Fruit fly (Drosophila melanogaster) whole organism, embryonic: Measurements from ENCODE around the gene CG32280.
A peak's percentile ranks its signal among the peaks of the same experiment; 100 is the strongest.

Source experiments
- CG10209 ChIP-seq: fragments of 200-800 bp; sonication (Bioruptor generic); optimal IDR thresholded peaks from 3 replicates; lab custom pipeline; 2017; ENCODE audit warnings: missing biosample characterization, mild to moderate bottlenecking, missing genetic modification characterization, missing genetic modification reagents
- CG10267 ChIP-seq: fragments of 200-800 bp; sonication (Bioruptor generic); optimal IDR thresholded peaks from 2 replicates; lab custom pipeline; 2018; ENCODE audit warnings: missing biosample characterization, mild to moderate bottlenecking, missing genetic modification characterization, moderate library complexity
- CG10654 ChIP-seq: fragments of 200-800 bp; sonication (Bioruptor generic); optimal IDR thresholded peaks from 2 replicates; lab custom pipeline; 2016; ENCODE audit warnings: missing biosample characterization, missing genetic modification characterization
- CG11696 ChIP-seq: fragments of 200-800 bp; sonication (Bioruptor generic); IDR thresholded peaks from 2 replicates; pipeline ENCODE4 v1.3.6; 2022; ENCODE audit warnings: missing biosample characterization, missing genetic modification characterization
- CG12104 ChIP-seq: fragments of 200-800 bp; sonication (Bioruptor generic); optimal IDR thresholded peaks from 3 replicates; lab custom pipeline; 2016; ENCODE audit warnings: missing biosample characterization, missing genetic modification characterization
- CG12219 ChIP-seq: fragments of 200-800 bp; sonication (Bioruptor generic); optimal IDR thresholded peaks from 3 replicates; lab custom pipeline; 2018; ENCODE audit warnings: missing biosample characterization, mild to moderate bottlenecking, missing genetic modification characterization
- CG15073 ChIP-seq: fragments of 200-800 bp; sonication (Bioruptor generic); optimal IDR thresholded peaks from 2 replicates; lab custom pipeline; 2016; ENCODE audit warnings: missing biosample characterization, missing genetic modification characterization
- CG16779 ChIP-seq: fragments of 200-800 bp; sonication (Bioruptor generic); IDR thresholded peaks from 2 replicates; pipeline ENCODE4 v1.3.6; 2022; ENCODE audit warnings: missing biosample characterization, missing genetic modification characterization
- CG17802 ChIP-seq: fragments of 200-800 bp; sonication (Bioruptor generic); optimal IDR thresholded peaks from 2 replicates; lab custom pipeline; 2018; ENCODE audit warnings: missing biosample characterization, mild to moderate bottlenecking, missing genetic modification characterization, moderate library complexity
- CG1832 ChIP-seq: fragments of 200-800 bp; sonication (Bioruptor generic); optimal IDR thresholded peaks from 2 replicates; lab custom pipeline; 2017; ENCODE audit warnings: missing biosample characterization, mild to moderate bottlenecking, missing genetic modification characterization, inconsistent platforms
- CG2889 ChIP-seq: fragments of 200-800 bp; sonication (Bioruptor generic); IDR thresholded peaks from 3 replicates; pipeline ENCODE4 v1.3.6; 2022; ENCODE audit warnings: missing biosample characterization, missing genetic modification characterization
- CG31365 ChIP-seq: fragments of 200-800 bp; sonication (Bioruptor generic); optimal IDR thresholded peaks from 2 replicates; lab custom pipeline; 2018; ENCODE audit warnings: missing biosample characterization, mild to moderate bottlenecking, missing genetic modification characterization
- CG32532 ChIP-seq: fragments of 200-800 bp; sonication (Bioruptor generic); IDR thresholded peaks from 2 replicates; pipeline ENCODE4 v1.3.6; 2022; ENCODE audit warnings: missing biosample characterization, missing genetic modification characterization
- CG3281 ChIP-seq: fragments of 200-800 bp; sonication (Bioruptor generic); optimal IDR thresholded peaks from 3 replicates; lab custom pipeline; 2017; ENCODE audit warnings: missing biosample characterization, mild to moderate bottlenecking, missing genetic modification characterization
- CG4282 ChIP-seq: fragments of 200-800 bp; sonication (Bioruptor generic); optimal IDR thresholded peaks from 2 replicates; lab custom pipeline; 2016; ENCODE audit warnings: missing biosample characterization, missing genetic modification characterization
- CG6689 ChIP-seq: fragments of 200-800 bp; sonication (Bioruptor generic); IDR thresholded peaks from 2 replicates; pipeline ENCODE4 v1.3.6; 2022; ENCODE audit warnings: missing biosample characterization, missing genetic modification characterization
- CG9215 ChIP-seq: fragments of 200-800 bp; sonication (Bioruptor generic); IDR thresholded peaks from 2 replicates; pipeline ENCODE4 v1.3.6; 2022; ENCODE audit warnings: missing biosample characterization, missing genetic modification characterization
- CG9817 ChIP-seq: fragments of 200-800 bp; sonication (Bioruptor generic); optimal IDR thresholded peaks from 2 replicates; lab custom pipeline; 2018; ENCODE audit warnings: missing biosample characterization, mild to moderate bottlenecking, missing genetic modification characterization, moderate library complexity
- CTCF ChIP-seq: fragments of 200-800 bp; sonication (Bioruptor generic); optimal IDR thresholded peaks from 2 replicates; lab custom pipeline; 2017; ENCODE audit warnings: missing biosample characterization, mild to moderate bottlenecking, missing genetic modification characterization, moderate library complexity
- CkIIα-i1 ChIP-seq: fragments of 200-800 bp; sonication (Bioruptor generic); IDR thresholded peaks from 2 replicates; pipeline ENCODE4 v1.3.6; 2022; ENCODE audit warnings: missing biosample characterization, missing genetic modification characterization
- Ets97D ChIP-seq: fragments of 200-800 bp; sonication (Bioruptor generic); optimal IDR thresholded peaks from 3 replicates; lab custom pipeline; 2016; ENCODE audit warnings: missing biosample characterization, missing genetic modification characterization
- Fer1 ChIP-seq: fragments of 200-800 bp; sonication (Bioruptor generic); optimal IDR thresholded peaks from 2 replicates; lab custom pipeline; 2017; ENCODE audit warnings: missing biosample characterization, mild to moderate bottlenecking, missing genetic modification characterization
- Gug ChIP-seq: fragments of 200-800 bp; sonication (Bioruptor generic); IDR thresholded peaks from 4 replicates; pipeline ENCODE4 v1.3.6; 2022; ENCODE audit warnings: missing biosample characterization, missing genetic modification characterization
- Jarid2 ChIP-seq: fragments of 200-800 bp; sonication (Bioruptor generic); optimal IDR thresholded peaks from 3 replicates; lab custom pipeline; 2017; ENCODE audit warnings: mild to moderate bottlenecking, missing biosample characterization, missing genetic modification reagents, missing genetic modification characterization
- MESR4 ChIP-seq: fragments of 200-800 bp; sonication (Bioruptor generic); optimal IDR thresholded peaks from 2 replicates; lab custom pipeline; 2018; ENCODE audit warnings: missing biosample characterization, mild to moderate bottlenecking, missing genetic modification characterization, moderate library complexity
- Mad ChIP-seq: fragments of 200-800 bp; sonication (Bioruptor generic); optimal IDR thresholded peaks from 2 replicates; lab custom pipeline; 2016; ENCODE audit warnings: missing biosample characterization, missing genetic modification characterization
- Max ChIP-seq: fragments of 200-800 bp; sonication (Bioruptor generic); optimal IDR thresholded peaks from 2 replicates; lab custom pipeline; 2016; ENCODE audit warnings: missing biosample characterization, mild to moderate bottlenecking, missing genetic modification characterization
- Meics ChIP-seq: fragments of 200-800 bp; sonication (Bioruptor generic); optimal IDR thresholded peaks from 2 replicates; lab custom pipeline; 2017; ENCODE audit warnings: missing biosample characterization, mild to moderate bottlenecking, missing genetic modification characterization
- NC2α ChIP-seq: fragments of 200-800 bp; sonication (Bioruptor generic); optimal IDR thresholded peaks from 2 replicates; lab custom pipeline; 2016; ENCODE audit warnings: missing biosample characterization, missing genetic modification characterization
- Opbp ChIP-seq: fragments of 200-800 bp; sonication (Bioruptor generic); IDR thresholded peaks from 3 replicates; pipeline ENCODE4 v1.3.6; 2022; ENCODE audit warnings: missing biosample characterization, missing genetic modification characterization; ENCODE audit not compliant: partially characterized antibody
- Six4 ChIP-seq: fragments of 200-800 bp; sonication (Bioruptor generic); optimal IDR thresholded peaks from 2 replicates; lab custom pipeline; 2016; ENCODE audit warnings: missing biosample characterization, missing genetic modification characterization
- Ssrp ChIP-seq: fragments of 200-800 bp; sonication (Bioruptor generic); optimal IDR thresholded peaks from 2 replicates; lab custom pipeline; 2018; ENCODE audit warnings: missing biosample characterization, mild to moderate bottlenecking, missing genetic modification characterization, moderate library complexity
- ap ChIP-seq: fragments of 200-800 bp; sonication (Bioruptor generic); IDR thresholded peaks from 2 replicates; pipeline ENCODE4 v1.3.6; 2022; ENCODE audit warnings: missing biosample characterization, missing genetic modification characterization
- ato ChIP-seq: fragments of 200-800 bp; sonication (Bioruptor generic); IDR thresholded peaks from 2 replicates; pipeline ENCODE4 v1.3.6; 2022; ENCODE audit warnings: missing biosample characterization, missing genetic modification characterization; ENCODE audit not compliant: partially characterized antibody
- bbx ChIP-seq: fragments of 200-800 bp; sonication (Bioruptor generic); IDR thresholded peaks from 2 replicates; pipeline ENCODE4 v1.3.6; 2022; ENCODE audit warnings: missing biosample characterization, missing genetic modification characterization; ENCODE audit not compliant: partially characterized antibody
- bigmax ChIP-seq: fragments of 200-800 bp; sonication (Bioruptor generic); optimal IDR thresholded peaks from 2 replicates; lab custom pipeline; 2018; ENCODE audit warnings: missing biosample characterization, mild to moderate bottlenecking, missing genetic modification characterization
- bsh ChIP-seq, 2 experiments: fragments of 200-800 bp; sonication (Bioruptor generic); optimal IDR thresholded peaks; 2 replicates each; lab custom pipeline; 2017 to 2018; ENCODE audit warnings: mild to moderate bottlenecking in 2 of 2, missing biosample characterization in 2 of 2, missing genetic modification characterization in 2 of 2, moderate library complexity in 1 of 2
- dati ChIP-seq: fragments of 200-800 bp; sonication (Bioruptor generic); IDR thresholded peaks from 2 replicates; pipeline ENCODE4 v1.3.6; 2022; ENCODE audit warnings: missing biosample characterization, missing genetic modification characterization
- esg ChIP-seq: fragments of 200-800 bp; sonication (Bioruptor generic); conservative IDR thresholded peaks from 2 replicates; pipeline ENCODE4 v1.3.6; 2022; ENCODE audit warnings: missing biosample characterization, missing genetic modification characterization
- gsb-n ChIP-seq: fragments of 200-800 bp; sonication (Bioruptor generic); optimal IDR thresholded peaks from 3 replicates; lab custom pipeline; 2018; ENCODE audit warnings: missing biosample characterization, mild to moderate bottlenecking, missing genetic modification characterization
- luna ChIP-seq: fragments of 200-800 bp; sonication (Bioruptor generic); optimal IDR thresholded peaks from 2 replicates; lab custom pipeline; 2016; ENCODE audit warnings: missing biosample characterization, missing genetic modification characterization
- maf-S ChIP-seq: fragments of 200-800 bp; sonication (Bioruptor generic); optimal IDR thresholded peaks from 2 replicates; lab custom pipeline; 2016; ENCODE audit warnings: missing biosample characterization, missing genetic modification characterization
- nau ChIP-seq: fragments of 200-800 bp; sonication (Bioruptor generic); optimal IDR thresholded peaks from 3 replicates; lab custom pipeline; 2017; ENCODE audit warnings: missing biosample characterization, mild to moderate bottlenecking, missing genetic modification characterization, missing genetic modification reagents
- nmo ChIP-seq: fragments of 200-800 bp; sonication (Bioruptor generic); optimal IDR thresholded peaks from 2 replicates; lab custom pipeline; 2018; ENCODE audit warnings: missing biosample characterization, mild to moderate bottlenecking, missing genetic modification characterization, moderate library complexity
- pum ChIP-seq: fragments of 200-800 bp; sonication (Bioruptor generic); optimal IDR thresholded peaks from 2 replicates; lab custom pipeline; 2016; ENCODE audit warnings: missing biosample characterization, missing genetic modification characterization
- sd ChIP-seq: fragments of 200-800 bp; sonication (Bioruptor generic); optimal IDR thresholded peaks from 3 replicates; lab custom pipeline; 2018; ENCODE audit warnings: missing biosample characterization, mild to moderate bottlenecking, missing genetic modification characterization, moderate library complexity
- seq ChIP-seq: fragments of 200-800 bp; sonication (Bioruptor generic); IDR thresholded peaks from 2 replicates; pipeline ENCODE4 v1.3.6; 2022; ENCODE audit warnings: missing biosample characterization, missing genetic modification characterization
- ssp ChIP-seq: fragments of 200-800 bp; sonication (Bioruptor generic); IDR thresholded peaks from 2 replicates; pipeline ENCODE4 v1.3.6; 2022; ENCODE audit warnings: missing biosample characterization, missing genetic modification characterization
- tap ChIP-seq: fragments of 200-800 bp; optimal IDR thresholded peaks from 3 replicates; lab custom pipeline; 2019; ENCODE audit warnings: missing biosample characterization, mild to moderate bottlenecking, missing genetic modification characterization, moderate library complexity

CG32280 gene

DNA sequence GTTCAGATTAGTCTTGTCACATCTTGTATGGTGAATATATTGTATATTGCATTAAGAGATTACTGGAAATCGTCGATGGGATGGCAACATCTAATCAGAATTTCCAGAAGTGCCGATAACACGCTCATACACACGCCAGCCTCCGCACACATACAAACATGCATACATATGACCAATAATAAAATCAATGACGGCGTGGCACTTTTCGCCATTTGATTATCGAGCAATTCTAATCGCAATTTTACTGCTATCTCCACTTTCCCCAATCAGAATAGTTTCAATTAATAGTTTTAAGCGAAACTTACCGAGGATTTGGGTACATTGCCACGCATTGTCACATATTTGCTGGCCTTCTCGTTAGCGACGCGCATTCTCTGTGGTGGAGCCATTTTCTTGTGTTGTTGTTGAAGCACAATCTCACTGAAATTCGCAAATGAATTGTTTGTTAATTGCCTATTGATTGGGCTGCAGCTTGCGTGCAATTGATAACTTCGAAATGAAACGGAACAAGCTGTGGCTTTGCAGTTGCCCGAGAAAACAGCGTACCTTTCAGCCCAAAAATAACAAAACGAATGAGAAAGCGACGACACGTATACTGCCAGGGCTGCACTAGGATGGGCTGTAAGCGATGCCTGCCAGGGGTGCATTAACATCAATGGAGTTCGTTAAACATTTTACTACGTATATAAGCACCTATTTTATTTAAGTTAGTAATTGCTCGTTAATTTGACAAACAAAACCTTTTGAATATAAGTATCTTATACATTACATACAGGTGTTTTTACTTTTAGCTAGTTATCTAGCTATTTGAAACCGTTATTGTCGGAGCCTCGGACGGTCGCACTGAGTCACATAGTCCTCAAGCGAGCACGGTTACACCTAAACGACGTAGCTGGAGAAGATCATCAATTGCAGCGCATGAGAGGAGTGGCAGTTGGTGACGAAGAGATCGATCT, 33.7 kb downstream of the CG32280 start, which contains the start of the genes CG32276 and gry (continued):
- TF ChIP-seq CG31365 (tag; lab: Kevin White, UChicago), result no peak
- peak; percentile 64 for TF ChIP-seq CG9215 (GFP tag; lab: Robert Waterston, UW)
- peak; percentile 55 for TF ChIP-seq Ssrp (tag; lab: Kevin White, UChicago)
- no peak for TF ChIP-seq CG1832 (GFP tag; lab: Kevin White, UChicago)
- TF ChIP-seq MESR4 (GFP tag; lab: Kevin White, UChicago), result peak; percentile 89
- peak in 1 of 2 experiments; percentile 66 for TF ChIP-seq bsh (GFP tag; optimal IDR thresholded peaks at IDR 0.05; lab: Kevin White, UChicago)
- no peak for TF ChIP-seq bbx (GFP tag; lab: Robert Waterston, UW)
- TF ChIP-seq CG3281 (GFP tag; lab: Kevin White, UChicago), result peak; percentile 83
- TF ChIP-seq CG9817 (tag; lab: Kevin White, UChicago), result peak; percentile 67
- TF ChIP-seq CG10209 (GFP tag; lab: Kevin White, UChicago), result peak; percentile 64
- peak; percentile 88 for TF ChIP-seq Max (GFP tag; lab: Kevin White, UChicago)
- no peak for TF ChIP-seq CG17802 (tag; lab: Kevin White, UChicago)
- peak; percentile 90 for TF ChIP-seq Ets97D (GFP tag; lab: Kevin White, UChicago)
- peak; percentile 78 for TF ChIP-seq Meics
- peak; percentile 81 for TF ChIP-seq CG32532 (GFP tag; lab: Robert Waterston, UW)
- peak; percentile 45; the same call in 1 of the 2 replicates for TF ChIP-seq seq (GFP tag; lab: Robert Waterston, UW)
- TF ChIP-seq CG2889 (GFP tag; lab: Robert Waterston, UW), result 0 out of 3 replicates have a peak, but pooled peaks have one; percentile 46
- no peak for TF ChIP-seq CG16779 (GFP tag; lab: Robert Waterston, UW)
- peak; percentile 63 for TF ChIP-seq tap (tag; lab: Kevin White, UChicago)
- TF ChIP-seq Jarid2 (GFP tag; lab: Kevin White, UChicago), result peak; percentile 50
- TF ChIP-seq Six4 (GFP tag; lab: Kevin White, UChicago), result peak; percentile 69
- peak; percentile 69 for TF ChIP-seq CG6689 (GFP tag; lab: Robert Waterston, UW)
- no peak for TF ChIP-seq NC2α
- no peak for TF ChIP-seq nau
- TF ChIP-seq Gug (GFP tag; lab: Robert Waterston, UW), result peak; percentile 68; the same call in 2 of the 4 replicates
- TF ChIP-seq Mad, result peak; percentile 82
- peak; percentile 67 for TF ChIP-seq CG4282 (GFP tag; lab: Kevin White, UChicago)
- no peak for TF ChIP-seq gsb-n (tag; lab: Kevin White, UChicago)
- peak; percentile 65 for TF ChIP-seq esg (GFP tag; lab: Robert Waterston, UW)
- TF ChIP-seq Fer1 (GFP tag; lab: Kevin White, UChicago), result peak; percentile 77
- peak; percentile 82 for TF ChIP-seq CG10267 (tag; lab: Kevin White, UChicago)
- TF ChIP-seq luna (GFP tag; lab: Kevin White, UChicago), result no peak
- no peak for TF ChIP-seq bigmax (GFP tag; lab: Kevin White, UChicago)
- peak; percentile 46 for TF ChIP-seq ssp (GFP tag; lab: Robert Waterston, UW)
- peak; percentile 53 for TF ChIP-seq CG12104
- no peak for TF ChIP-seq ato
- no peak for TF ChIP-seq CG11696 (GFP tag; lab: Robert Waterston, UW)
- TF ChIP-seq ap (GFP tag; lab: Robert Waterston, UW), result peak; percentile 82
- peak; percentile 82 for TF ChIP-seq maf-S (GFP tag; lab: Kevin White, UChicago)
- TF ChIP-seq CG12219 (GFP tag; lab: Kevin White, UChicago), result peak; percentile 51
- peak; percentile 79 for TF ChIP-seq pum
- no peak for TF ChIP-seq CkIIα-i1 (GFP tag; lab: Robert Waterston, UW)
- no peak for TF ChIP-seq CG15073 (GFP tag; lab: Kevin White, UChicago)
- TF ChIP-seq CG10654 (GFP tag; lab: Kevin White, UChicago), result no peak
- TF ChIP-seq Opbp (GFP tag; lab: Robert Waterston, UW), result no peak
- TF ChIP-seq dati, result peak; percentile 48; the same call in 1 of the 2 replicates
- TF ChIP-seq sd, result no peak
- TF ChIP-seq CTCF (GFP tag; lab: Kevin White, UChicago), result no peak
- TF ChIP-seq nmo (GFP tag; lab: Kevin White, UChicago), result peak; percentile 84
